ENCODE assay signal across 5 fruit fly cellular contexts in genomic region chr2L:17427187-17427586, dm6.
TF ChIP-seq lines count a peak whose summit lies in the region.

No protein-coding gene starts in this region.

- TF ChIP-seq CTCF in whole organism, embryonic (GFP tag; optimal IDR thresholded peaks at IDR 0.05; lab: Kevin White, UChicago), result no peak

TF ChIP-seq in whole organism, adult, 20 proteins besides CTCF, POLR2A, EP300 and RAD21 (continues in another document):
- TF ChIP-seq kay (GFP tag; lab: Kevin White, UChicago; ENCODE audit: borderline replicate concordance) (no peak), CG7101 (tag; optimal IDR thresholded peaks at IDR 0.05; lab: Kevin White, UChicago) (peak; percentile 24), tj (GFP tag; optimal IDR thresholded peaks at IDR 0.05; lab: Kevin White, UChicago) (peak; percentile 19), CG14711 (tag; optimal IDR thresholded peaks at IDR 0.05; lab: Kevin White, UChicago) (peak; percentile 28), CG5204 (GFP tag; optimal IDR thresholded peaks at IDR 0.05; lab: Kevin White, UChicago) (peak; percentile 58), Mnt (GFP tag; optimal IDR thresholded peaks at IDR 0.05; lab: Kevin White, UChicago) (no peak), CG33017 (tag; optimal IDR thresholded peaks at IDR 0.05; lab: Kevin White, UChicago) (peak; percentile 65), CG7045 (GFP tag; optimal IDR thresholded peaks at IDR 0.05; lab: Kevin White, UChicago) (peak; percentile 30), toe (GFP tag; optimal IDR thresholded peaks at IDR 0.05; lab: Kevin White, UChicago) (no peak), CG11617 (GFP tag; optimal IDR thresholded peaks at IDR 0.05; lab: Kevin White, UChicago) (peak; percentile 31), CG12768 (GFP tag; optimal IDR thresholded peaks at IDR 0.05; lab: Kevin White, UChicago) (peak; percentile 52), bab1 (GFP tag; optimal IDR thresholded peaks at IDR 0.05; lab: Kevin White, UChicago) (no peak), CG1620 (GFP tag; optimal IDR thresholded peaks at IDR 0.05; lab: Kevin White, UChicago) (no peak), ovo (GFP tag; optimal IDR thresholded peaks at IDR 0.05; lab: Kevin White, UChicago) (no peak), Crg-1 (GFP tag; optimal IDR thresholded peaks at IDR 0.05; lab: Kevin White, UChicago) (no peak), Hr96 (GFP tag; optimal IDR thresholded peaks at IDR 0.05; lab: Kevin White, UChicago) (no peak), Clk (GFP tag; optimal IDR thresholded peaks at IDR 0.05; lab: Kevin White, UChicago) (no peak), pad (GFP tag; optimal IDR thresholded peaks at IDR 0.05; lab: Kevin White, UChicago) (no peak), cnc (optimal IDR thresholded peaks at IDR 0.05; lab: Kevin White, UChicago) (no peak)

TF ChIP-seq in whole organism, embryonic, 481 proteins besides CTCF, POLR2A, EP300 and RAD21:
- TF ChIP-seq CG10366 (GFP tag; IDR thresholded peaks at IDR 0.05; lab: Robert Waterston, UW) (no peak), CG30403 (GFP tag; optimal IDR thresholded peaks at IDR 0.05; lab: Kevin White, UChicago) (peak; percentile 11), Fer3 (tag; optimal IDR thresholded peaks at IDR 0.05; lab: Kevin White, UChicago) (no peak), CG17328 (GFP tag; IDR thresholded peaks at IDR 0.05; lab: Robert Waterston, UW) (peak; percentile 16; the same call in 1 of the 2 replicates), CG14441 (GFP tag; IDR thresholded peaks at IDR 0.05; lab: Robert Waterston, UW) (peak; percentile 29; the same call in 1 of the 2 replicates), HmgD (GFP tag; optimal IDR thresholded peaks at IDR 0.05; lab: Kevin White, UChicago) (no peak), Hr51 (GFP tag; optimal IDR thresholded peaks at IDR 0.05; lab: Kevin White, UChicago) (peak in 1 of 2 experiments; percentile 22), gem (tag; optimal IDR thresholded peaks at IDR 0.05; lab: Kevin White, UChicago) (peak; percentile 16), CG14014 (GFP tag; IDR thresholded peaks at IDR 0.05; lab: Robert Waterston, UW) (no peak), CG11398 (GFP tag; optimal IDR thresholded peaks at IDR 0.05; lab: Kevin White, UChicago) (no peak), CG3726 (GFP tag; IDR thresholded peaks at IDR 0.05; lab: Robert Waterston, UW) (no peak), CG3847 (GFP tag; IDR thresholded peaks at IDR 0.05; lab: Robert Waterston, UW) (no peak), Ptx1 (GFP tag; IDR thresholded peaks at IDR 0.05; lab: Robert Waterston, UW) (peak; percentile 44; the same call in 1 of the 2 replicates), CG6854 (GFP tag; optimal IDR thresholded peaks at IDR 0.05; lab: Kevin White, UChicago) (no peak), Med (GFP tag; lab: Kevin White, UChicago) (peak; percentile 73), CG42726 (GFP tag; IDR thresholded peaks at IDR 0.05; lab: Robert Waterston, UW; ENCODE audit: partially characterized antibody) (no peak), CG11504 (tag; optimal IDR thresholded peaks at IDR 0.05; lab: Kevin White, UChicago) (peak; percentile 15), B-H1 (GFP tag; IDR thresholded peaks at IDR 0.05; lab: Robert Waterston, UW) (0 out of 3 replicates have a peak, but pooled peaks have one; percentile 12)

TF ChIP-seq in whole organism, prepupa, 60 proteins besides CTCF, POLR2A, EP300 and RAD21 (continues in another document):
- TF ChIP-seq esn (GFP tag; optimal IDR thresholded peaks at IDR 0.05; lab: Kevin White, UChicago), result peak; percentile 37
- TF ChIP-seq CG3919 (GFP tag; optimal IDR thresholded peaks at IDR 0.05; lab: Kevin White, UChicago), result peak; percentile 17
- TF ChIP-seq Sox102F (GFP tag; optimal IDR thresholded peaks at IDR 0.05; lab: Kevin White, UChicago), result peak; percentile 4
- TF ChIP-seq Met (GFP tag; optimal IDR thresholded peaks at IDR 0.05; lab: Kevin White, UChicago), result peak; percentile 42
- peak; percentile 32 for TF ChIP-seq Sox14 (GFP tag; optimal IDR thresholded peaks at IDR 0.05; lab: Kevin White, UChicago)
- TF ChIP-seq salr (GFP tag; optimal IDR thresholded peaks at IDR 0.05; lab: Kevin White, UChicago), result peak in 1 of 2 experiments; percentile 26
- no peak for TF ChIP-seq Hr38 (GFP tag; optimal IDR thresholded peaks at IDR 0.05; lab: Kevin White, UChicago)
- peak; percentile 10 for TF ChIP-seq Smox (GFP tag; optimal IDR thresholded peaks at IDR 0.05; lab: Kevin White, UChicago)
- peak; percentile 4 for TF ChIP-seq CG10669 (GFP tag; optimal IDR thresholded peaks at IDR 0.05; lab: Kevin White, UChicago)
- TF ChIP-seq Lpt (GFP tag; optimal IDR thresholded peaks at IDR 0.05; lab: Kevin White, UChicago), result no peak
- no peak for TF ChIP-seq cyc (GFP tag; optimal IDR thresholded peaks at IDR 0.05; lab: Kevin White, UChicago)
- peak; percentile 41 for TF ChIP-seq CG6808 (GFP tag; optimal IDR thresholded peaks at IDR 0.05; lab: Kevin White, UChicago)
- no peak for TF ChIP-seq fd85E (GFP tag; optimal IDR thresholded peaks at IDR 0.05; lab: Kevin White, UChicago)
- TF ChIP-seq spab (GFP tag; optimal IDR thresholded peaks at IDR 0.05; lab: Kevin White, UChicago), result no peak
- no peak for TF ChIP-seq Eip93F (GFP tag; optimal IDR thresholded peaks at IDR 0.05; lab: Kevin White, UChicago)
- TF ChIP-seq net (GFP tag; optimal IDR thresholded peaks at IDR 0.05; lab: Kevin White, UChicago), result peak; percentile 7
- TF ChIP-seq OdsH (GFP tag; optimal IDR thresholded peaks at IDR 0.05; lab: Kevin White, UChicago), result peak; percentile 54
- peak; percentile 75 for TF ChIP-seq Eip78C (GFP tag; lab: Kevin White, UChicago)
- TF ChIP-seq achi (GFP tag; optimal IDR thresholded peaks at IDR 0.05; lab: Kevin White, UChicago), result peak; percentile 27
- no peak for TF ChIP-seq CG16779 (tag; optimal IDR thresholded peaks at IDR 0.05; lab: Kevin White, UChicago)

TF ChIP-seq in whole organism, pupa, 21 proteins besides CTCF, POLR2A, EP300 and RAD21:
- peak; percentile 60 for TF ChIP-seq CG14655 (GFP tag; optimal IDR thresholded peaks at IDR 0.05; lab: Kevin White, UChicago)
- no peak for TF ChIP-seq Pif1B (GFP tag; optimal IDR thresholded peaks at IDR 0.05; lab: Kevin White, UChicago)
- TF ChIP-seq CG9948 (tag; optimal IDR thresholded peaks at IDR 0.05; lab: Kevin White, UChicago), result peak; percentile 21
- TF ChIP-seq rn (GFP tag; IDR thresholded peaks at IDR 0.05; lab: Robert Waterston, UW), result no peak
- no peak for TF ChIP-seq CG10348 (GFP tag; IDR thresholded peaks at IDR 0.05; lab: Robert Waterston, UW)
- TF ChIP-seq CG4496 (GFP tag; IDR thresholded peaks at IDR 0.05; lab: Robert Waterston, UW), result no peak
- no peak for TF ChIP-seq CG34367 (tag; optimal IDR thresholded peaks at IDR 0.05; lab: Kevin White, UChicago)
- TF ChIP-seq EcR (GFP tag; optimal IDR thresholded peaks at IDR 0.05; lab: Kevin White, UChicago), result no peak
- peak; percentile 46 for TF ChIP-seq CG8159 (tag; optimal IDR thresholded peaks at IDR 0.05; lab: Kevin White, UChicago)
- peak; percentile 42 for TF ChIP-seq CG15710 (tag; optimal IDR thresholded peaks at IDR 0.05; lab: Kevin White, UChicago)
- TF ChIP-seq CG17806 (tag; optimal IDR thresholded peaks at IDR 0.05; lab: Kevin White, UChicago), result peak; percentile 11
- TF ChIP-seq CG8301 (tag; optimal IDR thresholded peaks at IDR 0.05; lab: Kevin White, UChicago), result peak; percentile 18
- no peak for TF ChIP-seq D1 (tag; optimal IDR thresholded peaks at IDR 0.05; lab: Kevin White, UChicago)
- no peak for TF ChIP-seq Snoo (tag; optimal IDR thresholded peaks at IDR 0.05; lab: Kevin White, UChicago)
- TF ChIP-seq fd96Ca (GFP tag; IDR thresholded peaks at IDR 0.05; lab: Robert Waterston, UW), result peak; percentile 47; the same call in 1 of the 3 replicates
- no peak for TF ChIP-seq gl (tag; optimal IDR thresholded peaks at IDR 0.05; lab: Kevin White, UChicago)
- no peak; the same call in 1 of the 2 replicates for TF ChIP-seq CG32121 (GFP tag; IDR thresholded peaks at IDR 0.05; lab: Robert Waterston, UW)
- TF ChIP-seq Pif1A (GFP tag; optimal IDR thresholded peaks at IDR 0.05; lab: Kevin White, UChicago), result peak; percentile 42
- TF ChIP-seq Ets98B (GFP tag; IDR thresholded peaks at IDR 0.05; lab: Robert Waterston, UW), result no peak
- no peak for TF ChIP-seq CG12605 (GFP tag; IDR thresholded peaks at IDR 0.05; lab: Robert Waterston, UW)
- TF ChIP-seq CG13204 (GFP tag; optimal IDR thresholded peaks at IDR 0.05; lab: Kevin White, UChicago), result no peak

TF ChIP-seq in whole organism, wandering third instar larva, 38 proteins besides CTCF, POLR2A, EP300 and RAD21:
- TF ChIP-seq fru (GFP tag; optimal IDR thresholded peaks at IDR 0.05; lab: Kevin White, UChicago) (peak; percentile 1), ey (GFP tag; optimal IDR thresholded peaks at IDR 0.05; lab: Kevin White, UChicago) (peak; percentile 8), foxo (GFP tag; optimal IDR thresholded peaks at IDR 0.05; lab: Kevin White, UChicago) (peak in 1 of 2 experiments; percentile 3), woc (GFP tag; optimal IDR thresholded peaks at IDR 0.05; lab: Kevin White, UChicago) (no peak)
